Fruit fly (Drosophila melanogaster): ENCODE data around the gene CG10748.

CG10748 gene

dm6 chr3L:13015823-13016465, 43.8 kb upstream of the CG10748 start, which contains the start of gene CG11267 (continued):
- TF ChIP-seq Gsc (GFP tag; IDR thresholded peaks at IDR 0.05) (no peak), Nf-YA (GFP tag; IDR thresholded peaks at IDR 0.05) (peak; percentile 90), CG10979 (tag; optimal IDR thresholded peaks at IDR 0.05) (peak; percentile 81), CG13296 (GFP tag; optimal IDR thresholded peaks at IDR 0.05) (peak; percentile 91), vvl (GFP tag; IDR thresholded peaks at IDR 0.05) (peak; percentile 96), stwl (tag; optimal IDR thresholded peaks at IDR 0.05) (peak; percentile 35), ind (GFP tag; optimal IDR thresholded peaks at IDR 0.05) (peak; percentile 89), gsb-n (tag; optimal IDR thresholded peaks at IDR 0.05) (peak; percentile 58), CG9609 (GFP tag; optimal IDR thresholded peaks at IDR 0.05) (peak; percentile 77), CG6254 (GFP tag; optimal IDR thresholded peaks at IDR 0.05) (peak; percentile 71), tin (GFP tag; optimal IDR thresholded peaks at IDR 0.05) (peak; percentile 87), CG1603 (tag; optimal IDR thresholded peaks at IDR 0.05) (peak; percentile 89), CG17568 (GFP tag; optimal IDR thresholded peaks at IDR 0.05) (peak; percentile 62), CG17802 (tag; optimal IDR thresholded peaks at IDR 0.05) (peak; percentile 74), Oli (tag; optimal IDR thresholded peaks at IDR 0.05) (peak; percentile 78), Dbx (GFP tag; IDR thresholded peaks at IDR 0.05) (peak; percentile 93), CG8944 (GFP tag; optimal IDR thresholded peaks at IDR 0.05) (peak; percentile 75), CG13624 (GFP tag; optimal IDR thresholded peaks at IDR 0.05) (peak; percentile 74), CG6689 (GFP tag; IDR thresholded peaks at IDR 0.05) (peak; percentile 91), Abd-B (GFP tag; optimal IDR thresholded peaks at IDR 0.05) (peak; percentile 83), CG3407 (GFP tag; optimal IDR thresholded peaks at IDR 0.05) (peak; percentile 43), wek (GFP tag; optimal IDR thresholded peaks at IDR 0.05) (peak; percentile 74), ranshi (GFP tag; IDR thresholded peaks at IDR 0.05) (peak; percentile 91), ssp (GFP tag; IDR thresholded peaks at IDR 0.05) (peak; percentile 59), Sox102F (GFP tag; optimal IDR thresholded peaks at IDR 0.05) (peak; percentile 82), dan (GFP tag; IDR thresholded peaks at IDR 0.05) (no peak), nerfin-1 (tag; optimal IDR thresholded peaks at IDR 0.05) (peak; percentile 79), peb (GFP tag; IDR thresholded peaks at IDR 0.05) (peak; percentile 73), Bdp1 (GFP tag; optimal IDR thresholded peaks at IDR 0.05) (peak; percentile 56), CG32532 (GFP tag; IDR thresholded peaks at IDR 0.05) (peak; percentile 95), B-H2 (GFP tag; optimal IDR thresholded peaks at IDR 0.05) (peak; percentile 39), CG15696 (tag; optimal IDR thresholded peaks at IDR 0.05) (peak; percentile 81), CG7745 (tag; optimal IDR thresholded peaks at IDR 0.05) (no peak), CG7357 (GFP tag; IDR thresholded peaks at IDR 0.05) (peak; percentile 60), knrl (GFP tag; IDR thresholded peaks at IDR 0.05; ENCODE audit: partially characterized antibody) (no peak), CG10147 (GFP tag; optimal IDR thresholded peaks at IDR 0.05) (peak; percentile 87), CG11093 (GFP tag; IDR thresholded peaks at IDR 0.05) (peak; percentile 65; the same call in 1 of the 3 replicates), trh (GFP tag; optimal IDR thresholded peaks at IDR 0.05) (peak; percentile 62), CG14441 (GFP tag; IDR thresholded peaks at IDR 0.05) (peak; percentile 94), ash1 (GFP tag; optimal IDR thresholded peaks at IDR 0.05) (peak; percentile 48), cas (GFP tag; IDR thresholded peaks at IDR 0.05) (peak; percentile 77; the same call in 1 of the 2 replicates), Poxn (GFP tag; IDR thresholded peaks at IDR 0.05) (peak; percentile 66; the same call in 1 of the 2 replicates), seq (GFP tag; IDR thresholded peaks at IDR 0.05) (peak; percentile 82), pan (optimal IDR thresholded peaks at IDR 0.05) (no peak), pan (GFP tag; optimal IDR thresholded peaks at IDR 0.05 in 1 of 2, IDR thresholded peaks at IDR 0.05 in 1 of 2) (peak in 1 of 2 experiments; percentile 93), jing (GFP tag; optimal IDR thresholded peaks at IDR 0.05) (peak; percentile 32), nau (GFP tag; optimal IDR thresholded peaks at IDR 0.05) (peak; percentile 44), z (GFP tag; IDR thresholded peaks at IDR 0.05) (0 out of 3 replicates have a peak, but pooled peaks have one; percentile 5), phol (tag; optimal IDR thresholded peaks at IDR 0.05) (peak; percentile 90), CG7372 (GFP tag; IDR thresholded peaks at IDR 0.05) (peak; percentile 90)

Measured in whole organism, embryonic.